Worm (Caenorhabditis elegans) whole organism, midembryonic: ENCODE measurements around the gene clh-2.

Experiments
- flt-1 ChIP-seq: fragments of 200-800 bp; sonication (Bioruptor generic); IDR thresholded peaks from 2 replicates; pipeline ENCODE4 v1.3.6; 2022; ENCODE audit warnings: missing genetic modification characterization, missing compliant biosample characterization
- tab-1 ChIP-seq: fragments of 200-800 bp; sonication (Bioruptor generic); IDR thresholded peaks from 2 replicates; pipeline ENCODE4 v1.3.6; 2022; ENCODE audit warnings: missing genetic modification characterization, missing compliant biosample characterization
- ztf-29 ChIP-seq: fragments of 200-800 bp; sonication (Bioruptor generic); IDR thresholded peaks from 2 replicates; pipeline ENCODE4 v1.3.6; 2022; ENCODE audit warnings: missing genetic modification reagents, missing genetic modification characterization, missing compliant biosample characterization

ce11 chrII:11393787-11394186 is 42.1 kb downstream of the clh-2 start:
- TF ChIP-seq tab-1 (GFP tag; lab: Robert Waterston, UW): no peak
- TF ChIP-seq flt-1 (GFP tag; lab: Robert Waterston, UW): no peak
- no peak for TF ChIP-seq ztf-29 (GFP tag; lab: Robert Waterston, UW)
